Worm (Caenorhabditis elegans): Measurements from ENCODE around the gene imb-2.
"Not testable (repeated sequence)": the region's sequence is repeated elsewhere in the genome, so short reads cannot be mapped to it uniquely, and the experiment has no call there.

imb-2 gene

DNA sequence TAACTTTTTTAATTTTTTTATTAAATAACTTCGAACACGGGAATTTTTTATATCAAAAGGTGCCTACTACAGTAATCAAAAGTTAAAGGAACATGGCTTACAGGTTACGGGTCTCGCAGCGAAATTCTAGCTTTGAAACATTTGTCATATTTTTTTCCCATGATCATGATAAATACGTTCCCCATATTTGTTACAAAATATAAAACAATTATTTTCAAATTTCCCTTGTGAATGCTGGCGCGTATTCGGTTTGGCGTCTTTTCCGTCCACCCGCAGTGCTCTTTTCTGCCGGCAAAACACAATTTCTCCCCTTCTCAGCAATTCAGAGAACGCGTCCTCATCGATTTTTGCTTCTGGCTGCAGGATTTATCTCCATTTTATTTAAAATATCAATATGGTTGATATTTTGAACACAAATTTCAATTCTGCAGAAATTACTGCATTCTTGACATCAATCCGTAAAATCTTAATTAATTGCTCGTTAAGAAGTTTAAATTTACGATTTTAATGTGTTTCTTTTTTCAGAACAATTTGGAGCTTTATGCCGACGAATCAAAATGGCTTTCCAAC lies at the start of gene imb-2:
Gene imb-2 (plus strand): TSS at position 520 of the 570 bp plus-strand sequence.
- TF ChIP-seq unc-62 (GFP tag; optimal IDR thresholded peaks at IDR 0.05) (no peak), mep-1 (tag; optimal IDR thresholded peaks at IDR 0.05) (peak; percentile 50), elt-1 (tag; optimal IDR thresholded peaks at IDR 0.05; ENCODE audit: borderline replicate concordance, insufficient read depth) (no peak), unc-120 (tag; optimal IDR thresholded peaks at IDR 0.05; ENCODE audit: poor library complexity, severe bottlenecking) (peak; percentile 30), cnd-1 (tag; optimal IDR thresholded peaks at IDR 0.05) (no peak), sem-2 (GFP tag; optimal IDR thresholded peaks at IDR 0.05) (no peak), ces-1 (GFP tag; optimal IDR thresholded peaks at IDR 0.05) (peak; percentile 88), bed-3 (GFP tag; optimal IDR thresholded peaks at IDR 0.05) (no peak), hlh-1 (tag; optimal IDR thresholded peaks at IDR 0.05) (no peak), nhr-12 (tag; optimal IDR thresholded peaks at IDR 0.05) (no peak), sptf-1 (tag; optimal IDR thresholded peaks at IDR 0.05) (peak; percentile 39), ceh-83 (GFP tag; optimal IDR thresholded peaks at IDR 0.05) (peak; percentile 29), lsy-2 (tag; optimal IDR thresholded peaks at IDR 0.05) (peak; percentile 38)

DNA sequence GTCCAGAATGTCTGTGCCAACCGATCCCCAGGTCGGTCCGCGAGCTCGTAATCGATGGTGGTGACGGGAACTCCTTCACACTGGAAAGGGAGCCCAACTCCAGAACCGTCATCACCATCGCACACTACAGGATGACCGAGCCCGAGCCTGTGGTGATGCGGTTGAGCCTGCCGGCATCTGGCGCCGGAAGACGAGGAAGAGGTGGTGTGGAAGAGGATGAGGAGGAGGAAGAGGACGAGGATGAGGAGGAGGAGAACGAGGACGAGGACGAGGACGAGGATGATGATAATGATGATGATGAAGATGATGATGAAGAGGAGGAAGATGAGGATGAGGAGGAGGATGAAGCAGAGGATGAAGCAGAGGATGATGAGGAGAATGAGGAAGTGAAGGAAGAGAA lies 47.5 kb upstream of the imb-2 start, which contains the start of gene Y54G11A.14:
Gene Y54G11A.14 (plus strand): TSS at position 132 of the 400 bp plus-strand sequence.
- TF ChIP-seq mep-1 (tag; optimal IDR thresholded peaks at IDR 0.05) (no peak), lin-32 (GFP tag; optimal IDR thresholded peaks at IDR 0.05) (no peak), mab-5 (tag; optimal IDR thresholded peaks at IDR 0.05) (no peak), bed-3 (GFP tag; optimal IDR thresholded peaks at IDR 0.05) (no peak), lin-13 (tag; optimal IDR thresholded peaks at IDR 0.05) (no peak), ztf-11 (tag; optimal IDR thresholded peaks at IDR 0.05) (no peak), pha-4 (tag; optimal IDR thresholded peaks at IDR 0.05) (no peak), sptf-1 (tag; optimal IDR thresholded peaks at IDR 0.05) (no peak), snpc-4 (tag; optimal IDR thresholded peaks at IDR 0.05) (no peak), cnd-1 (tag; optimal IDR thresholded peaks at IDR 0.05) (no peak), nhr-76 (tag; optimal IDR thresholded peaks at IDR 0.05) (no peak)

DNA sequence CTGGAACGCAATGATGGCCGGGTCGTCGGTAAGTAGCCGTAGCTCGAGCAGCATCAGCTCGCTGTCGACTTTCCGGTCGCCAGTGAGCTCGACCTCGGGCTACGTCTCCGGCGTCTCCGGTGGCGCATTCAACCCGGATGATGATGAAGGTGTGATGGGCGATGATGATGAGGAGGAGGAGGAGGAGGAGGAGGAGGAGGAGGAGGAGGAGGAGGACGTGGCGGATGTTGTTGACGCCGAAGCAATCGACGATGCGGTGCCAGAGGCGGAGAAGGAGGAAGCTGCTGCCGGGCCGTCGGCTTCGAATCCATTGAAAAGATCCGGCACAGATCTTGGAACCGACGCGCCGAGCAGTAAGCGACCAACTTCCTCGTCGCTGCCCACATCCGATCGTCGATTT lies 46.3 kb upstream of the imb-2 start:
- no peak for TF ChIP-seq hlh-1 (tag; optimal IDR thresholded peaks at IDR 0.05)
- no peak for TF ChIP-seq nhr-237 (tag; optimal IDR thresholded peaks at IDR 0.05)
- peak; percentile 0 for TF ChIP-seq mls-2 (tag; optimal IDR thresholded peaks at IDR 0.05)

DNA sequence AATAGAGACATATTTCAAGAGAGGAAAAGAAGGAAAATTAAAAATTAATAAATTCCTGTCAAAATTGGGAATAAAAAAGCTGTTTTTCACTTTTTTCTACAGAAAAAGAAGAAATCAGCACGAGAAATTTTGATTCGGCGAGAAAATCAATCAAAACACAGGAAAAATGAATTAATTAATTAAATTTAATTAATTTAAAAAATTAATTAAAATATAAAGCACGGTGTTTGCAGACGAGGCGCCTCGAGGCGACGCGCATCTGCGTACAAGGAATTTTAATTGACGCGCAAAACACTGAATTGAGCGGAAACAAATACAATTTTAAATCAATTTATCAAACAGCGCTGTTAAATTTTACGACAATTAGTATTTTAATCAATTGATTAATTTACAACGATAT lies 44.3 kb upstream of the imb-2 start:
- TF ChIP-seq ces-1 (GFP tag; optimal IDR thresholded peaks at IDR 0.05) (peak; percentile 74), lin-13 (tag; optimal IDR thresholded peaks at IDR 0.05) (no peak)

DNA sequence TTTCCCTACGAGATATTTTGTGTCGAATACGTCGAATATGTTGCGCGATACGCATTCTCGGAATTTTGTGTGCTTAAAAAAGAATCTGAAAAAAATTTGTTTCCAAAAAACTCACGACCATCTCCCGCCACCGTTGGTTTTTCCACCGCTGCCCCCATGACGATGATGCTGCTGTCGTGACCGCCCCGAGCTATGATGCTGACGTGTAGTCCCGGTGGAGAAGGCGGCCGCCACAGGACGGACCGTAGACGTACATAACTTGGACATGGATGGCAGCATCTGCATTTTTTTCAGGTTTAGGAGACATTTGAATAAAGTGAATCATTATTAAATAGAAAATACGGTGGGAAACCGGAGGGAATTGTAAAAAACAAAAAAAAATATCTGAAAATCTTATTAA lies 21.3 kb upstream of the imb-2 start, which contains the start of gene ddl-3:
Gene ddl-3 (minus strand): TSS at position 289 of the 400 bp plus-strand sequence.
- not testable (repeated sequence) for TF ChIP-seq tbx-8 (GFP tag; optimal IDR thresholded peaks at IDR 0.05); sptf-1 (tag; optimal IDR thresholded peaks at IDR 0.05); unc-120 (tag; optimal IDR thresholded peaks at IDR 0.05; ENCODE audit: poor library complexity, severe bottlenecking)

DNA sequence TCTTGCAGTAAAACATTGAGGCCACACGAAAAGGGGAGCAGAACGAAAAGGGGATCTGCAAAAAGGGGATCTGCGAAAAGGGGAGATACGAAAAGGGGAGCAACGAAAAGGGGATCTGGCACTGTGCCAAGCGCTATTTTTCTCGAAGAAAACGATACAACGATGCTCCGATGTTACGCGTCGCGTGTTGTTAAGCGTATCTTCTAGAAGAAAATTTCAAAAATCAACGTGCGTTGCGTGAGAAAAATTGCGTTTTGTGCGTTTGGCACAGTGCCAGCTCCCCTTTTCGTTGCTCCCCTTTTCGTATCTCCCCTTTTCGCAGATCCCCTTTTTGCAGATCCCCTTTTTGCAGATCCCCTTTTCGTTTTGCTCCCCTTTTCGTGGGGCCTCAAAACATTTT lies 19.3 kb upstream of the imb-2 start, which contains the start of gene Y54G11A.9:
Gene Y54G11A.9 (minus strand): TSS at position 196 of the 400 bp plus-strand sequence.
- not testable (repeated sequence) for TF ChIP-seq ceh-43 (GFP tag; optimal IDR thresholded peaks at IDR 0.05); hlh-1 (tag; optimal IDR thresholded peaks at IDR 0.05); nhr-76 (tag; optimal IDR thresholded peaks at IDR 0.05)

DNA sequence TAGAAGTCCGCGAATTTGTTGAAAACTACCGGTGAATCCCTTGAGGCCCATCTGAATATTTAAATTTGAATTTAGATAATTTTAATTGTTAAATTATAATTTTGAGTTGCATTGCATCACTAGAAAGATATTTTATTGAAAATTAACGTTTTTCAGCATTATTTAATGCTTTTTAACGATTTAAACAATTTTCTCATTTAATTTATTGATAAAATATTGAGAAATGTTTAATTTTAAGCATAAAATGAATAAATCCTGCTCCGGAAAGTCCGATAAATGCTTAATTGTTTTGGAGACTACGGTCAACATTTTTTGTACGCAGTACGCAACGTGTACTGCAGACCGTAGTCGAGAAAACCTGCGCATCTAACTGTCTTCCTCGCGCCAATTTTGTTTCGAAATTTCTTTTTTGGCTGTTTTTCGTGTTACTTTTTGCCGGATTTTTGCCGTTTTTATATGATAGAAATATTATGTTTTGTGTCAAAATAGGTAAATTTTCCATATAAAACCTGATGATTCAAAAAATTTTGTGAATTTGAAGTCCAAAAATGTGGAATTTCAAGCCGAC lies 16.1 kb upstream of the imb-2 start, which contains the start of the genes Y54G11A.17, lin-7 and elof-1:
Gene Y54G11A.17 (minus strand): TSS at position 51 of the 568 bp plus-strand sequence.
Gene lin-7 (minus strand): TSS at position 51 of the 568 bp plus-strand sequence.
Gene elof-1 (plus strand): TSS at position 383 of the 568 bp plus-strand sequence.
- TF ChIP-seq unc-62 (GFP tag; optimal IDR thresholded peaks at IDR 0.05) = peak; percentile 20
- peak; percentile 57 for TF ChIP-seq unc-120 (tag; optimal IDR thresholded peaks at IDR 0.05; ENCODE audit: poor library complexity, severe bottlenecking)
- peak; percentile 91 for TF ChIP-seq mep-1 (tag; optimal IDR thresholded peaks at IDR 0.05)
- no peak for TF ChIP-seq elt-3 (tag; optimal IDR thresholded peaks at IDR 0.05)
- no peak for TF ChIP-seq elt-1 (tag; optimal IDR thresholded peaks at IDR 0.05; ENCODE audit: borderline replicate concordance, insufficient read depth)
- no peak for TF ChIP-seq ztf-11 (tag; optimal IDR thresholded peaks at IDR 0.05)
- TF ChIP-seq pha-4 (tag; optimal IDR thresholded peaks at IDR 0.05) = peak; percentile 74
- peak; percentile 99 for TF ChIP-seq lsy-2 (tag; optimal IDR thresholded peaks at IDR 0.05)
- TF ChIP-seq hlh-1 (tag; optimal IDR thresholded peaks at IDR 0.05) = peak; percentile 36
- TF ChIP-seq lin-13 (tag; optimal IDR thresholded peaks at IDR 0.05) = peak; percentile 87
- TF ChIP-seq sem-2 (GFP tag; optimal IDR thresholded peaks at IDR 0.05) = no peak
- TF ChIP-seq tbx-8 (GFP tag; optimal IDR thresholded peaks at IDR 0.05) = no peak
- TF ChIP-seq flh-1 (GFP tag; optimal IDR thresholded peaks at IDR 0.05) = no peak
- peak; percentile 85 for TF ChIP-seq sptf-1 (tag; optimal IDR thresholded peaks at IDR 0.05)
- no peak for TF ChIP-seq mab-5 (tag; optimal IDR thresholded peaks at IDR 0.05)
- TF ChIP-seq ceh-83 (GFP tag; optimal IDR thresholded peaks at IDR 0.05) = no peak
- TF ChIP-seq bed-3 (GFP tag; optimal IDR thresholded peaks at IDR 0.05) = no peak
- peak; percentile 87 for TF ChIP-seq ceh-39 (tag; optimal IDR thresholded peaks at IDR 0.05)
- TF ChIP-seq ham-2 (GFP tag; optimal IDR thresholded peaks at IDR 0.05) = no peak
- TF ChIP-seq drap-1 (GFP tag; optimal IDR thresholded peaks at IDR 0.05) = peak; percentile 23
- no peak for TF ChIP-seq nhr-76 (tag; optimal IDR thresholded peaks at IDR 0.05)
- peak; percentile 28 for TF ChIP-seq ceh-43 (GFP tag; optimal IDR thresholded peaks at IDR 0.05)
- TF ChIP-seq blmp-1 (tag; optimal IDR thresholded peaks at IDR 0.05) = no peak
- TF ChIP-seq nhr-2 (tag; optimal IDR thresholded peaks at IDR 0.05) = peak; percentile 63
- no peak for TF ChIP-seq zip-8 (tag; optimal IDR thresholded peaks at IDR 0.05)
- TF ChIP-seq ces-1 (GFP tag; optimal IDR thresholded peaks at IDR 0.05) = peak; percentile 90
- peak; percentile 82 for TF ChIP-seq nhr-237 (tag; optimal IDR thresholded peaks at IDR 0.05)

Data from whole organism, mixed stage, embryonic.